Worm (Caenorhabditis elegans) whole organism, L4/young adult: ENCODE results near the gene Y25C1A.13.

Experiments used
- W03F9.2 ChIP-seq: fragments of 150-350 bp; optimal IDR thresholded peaks from 2 replicates; lab custom pipeline; 2014; ENCODE audit warnings: missing biosample characterization, missing genetic modification characterization
- him-1 ChIP-seq: sonication (generic microtip); optimal IDR thresholded peaks from 2 replicates; lab custom pipeline; 2016; ENCODE audit warnings: missing genotype, missing genetic modification reagents, missing genetic modification characterization, missing compliant biosample characterization

ce11 chrII:3065086-3065485 lies 46.0 kb downstream of the Y25C1A.13 start:
- no peak for TF ChIP-seq him-1 (tag; lab: Kevin White, UChicago)
- TF ChIP-seq W03F9.2 (tag; lab: Kevin White, UChicago): no peak
